Fruit fly (Drosophila melanogaster) whole organism, embryonic: Measurements from ENCODE around the gene CG6345.

Experiments
- Ada2b ChIP-seq: fragments of 200-800 bp; sonication (Bioruptor generic); IDR thresholded peaks from 2 replicates; pipeline ENCODE4 v1.3.6; 2022; ENCODE audit warnings: missing biosample characterization, missing genetic modification characterization
- Antp ChIP-seq: fragments of 200-800 bp; sonication (Bioruptor generic); optimal IDR thresholded peaks from 3 replicates; lab custom pipeline; 2016; ENCODE audit warnings: missing biosample characterization, missing genetic modification characterization
- Asciz ChIP-seq: fragments of 200-800 bp; sonication (Bioruptor generic); optimal IDR thresholded peaks from 2 replicates; lab custom pipeline; 2017; ENCODE audit warnings: missing biosample characterization, mild to moderate bottlenecking, missing genetic modification characterization, missing genetic modification reagents
- Atf-2 ChIP-seq: fragments of 200-800 bp; sonication (Bioruptor generic); optimal IDR thresholded peaks from 2 replicates; lab custom pipeline; 2016; ENCODE audit warnings: missing biosample characterization, missing genetic modification characterization
- B-H2 ChIP-seq: fragments of 200-800 bp; sonication (Bioruptor generic); optimal IDR thresholded peaks from 2 replicates; lab custom pipeline; 2018; ENCODE audit warnings: missing biosample characterization, mild to moderate bottlenecking, missing genetic modification characterization
- CG11247 ChIP-seq: fragments of 200-800 bp; sonication (Bioruptor generic); IDR thresholded peaks from 2 replicates; pipeline ENCODE4 v1.3.6; 2022; ENCODE audit warnings: missing biosample characterization, missing genetic modification characterization
- CG11456 ChIP-seq: fragments of 200-800 bp; sonication (Bioruptor generic); IDR thresholded peaks from 3 replicates; pipeline ENCODE4 v1.3.6; 2022; ENCODE audit warnings: missing biosample characterization, missing genetic modification characterization
- CG12104 ChIP-seq: fragments of 200-800 bp; sonication (Bioruptor generic); optimal IDR thresholded peaks from 3 replicates; lab custom pipeline; 2016; ENCODE audit warnings: missing biosample characterization, missing genetic modification characterization
- CG12236 ChIP-seq: fragments of 200-800 bp; sonication (Bioruptor generic); optimal IDR thresholded peaks from 2 replicates; lab custom pipeline; 2016; ENCODE audit warnings: missing biosample characterization, missing genetic modification characterization
- CG13624 ChIP-seq: fragments of 200-800 bp; sonication (Bioruptor generic); optimal IDR thresholded peaks from 2 replicates; lab custom pipeline; 2016; ENCODE audit warnings: missing biosample characterization, missing genetic modification characterization
- CG17186 ChIP-seq: fragments of 200-800 bp; sonication (Bioruptor generic); optimal IDR thresholded peaks from 3 replicates; lab custom pipeline; 2017; ENCODE audit warnings: missing biosample characterization, missing genetic modification reagents, missing genetic modification characterization
- CG2129 ChIP-seq: fragments of 200-800 bp; sonication (Bioruptor generic); IDR thresholded peaks from 2 replicates; pipeline ENCODE4 v1.3.6; 2022; ENCODE audit warnings: missing biosample characterization, missing genetic modification characterization; ENCODE audit not compliant: partially characterized antibody
- CG2199 ChIP-seq: fragments of 200-800 bp; sonication (Bioruptor generic); IDR thresholded peaks from 3 replicates; pipeline ENCODE4 v1.3.6; 2022; ENCODE audit warnings: missing biosample characterization, missing genetic modification characterization
- CG2202 ChIP-seq: fragments of 200-800 bp; sonication (Bioruptor generic); optimal IDR thresholded peaks from 2 replicates; lab custom pipeline; 2018; ENCODE audit warnings: missing biosample characterization, mild to moderate bottlenecking, missing genetic modification characterization
- CG31365 ChIP-seq: fragments of 200-800 bp; sonication (Bioruptor generic); optimal IDR thresholded peaks from 2 replicates; lab custom pipeline; 2018; ENCODE audit warnings: missing biosample characterization, mild to moderate bottlenecking, missing genetic modification characterization
- CG7357 ChIP-seq: fragments of 200-800 bp; sonication (Bioruptor generic); IDR thresholded peaks from 3 replicates; pipeline ENCODE4 v1.3.6; 2022; ENCODE audit warnings: missing biosample characterization, missing genetic modification characterization
- CG7745 ChIP-seq: fragments of 200-800 bp; sonication (Bioruptor generic); optimal IDR thresholded peaks from 2 replicates; lab custom pipeline; 2018; ENCODE audit warnings: missing biosample characterization, mild to moderate bottlenecking, missing genetic modification characterization, moderate library complexity
- CG8765 ChIP-seq: fragments of 200-800 bp; sonication (Bioruptor generic); IDR thresholded peaks from 2 replicates; pipeline ENCODE4 v1.3.6; 2022; ENCODE audit warnings: missing biosample characterization, missing genetic modification characterization
- CG8924 ChIP-seq: fragments of 200-800 bp; optimal IDR thresholded peaks from 3 replicates; lab custom pipeline; 2019; ENCODE audit warnings: missing biosample characterization, mild to moderate bottlenecking, missing genetic modification characterization, moderate library complexity
- CG8944 ChIP-seq: fragments of 200-800 bp; sonication (Bioruptor generic); optimal IDR thresholded peaks from 3 replicates; lab custom pipeline; 2016; ENCODE audit warnings: missing biosample characterization, missing genetic modification characterization
- CG9876 ChIP-seq: fragments of 200-800 bp; sonication (Bioruptor generic); optimal IDR thresholded peaks from 2 replicates; lab custom pipeline; 2016; ENCODE audit warnings: missing biosample characterization, missing genetic modification characterization
- Dip3 ChIP-seq: fragments of 200-800 bp; sonication (Bioruptor generic); optimal IDR thresholded peaks from 3 replicates; lab custom pipeline; 2016; ENCODE audit warnings: missing biosample characterization, missing genetic modification characterization
- Gug ChIP-seq: fragments of 200-800 bp; sonication (Bioruptor generic); IDR thresholded peaks from 4 replicates; pipeline ENCODE4 v1.3.6; 2022; ENCODE audit warnings: missing biosample characterization, missing genetic modification characterization
- Mad ChIP-seq: fragments of 200-800 bp; sonication (Bioruptor generic); optimal IDR thresholded peaks from 2 replicates; lab custom pipeline; 2016; ENCODE audit warnings: missing biosample characterization, missing genetic modification characterization
- NC2β ChIP-seq: fragments of 200-800 bp; sonication (Bioruptor generic); optimal IDR thresholded peaks from 2 replicates; lab custom pipeline; 2016; ENCODE audit warnings: missing biosample characterization, missing genetic modification characterization
- NFAT ChIP-seq: fragments of 200-800 bp; sonication (Bioruptor generic); IDR thresholded peaks from 2 replicates; pipeline ENCODE4 v1.3.6; 2022; ENCODE audit warnings: missing biosample characterization, missing genetic modification characterization
- Ptx1 ChIP-seq: fragments of 200-800 bp; sonication (Bioruptor generic); IDR thresholded peaks from 2 replicates; pipeline ENCODE4 v1.3.6; 2022; ENCODE audit warnings: missing biosample characterization, missing genetic modification characterization
- Six4 ChIP-seq: fragments of 200-800 bp; sonication (Bioruptor generic); optimal IDR thresholded peaks from 2 replicates; lab custom pipeline; 2016; ENCODE audit warnings: missing biosample characterization, missing genetic modification characterization
- Spps ChIP-seq: fragments of 200-800 bp; sonication (Bioruptor generic); optimal IDR thresholded peaks from 2 replicates; lab custom pipeline; 2018; ENCODE audit warnings: missing biosample characterization, mild to moderate bottlenecking, missing genetic modification characterization
- Tbp ChIP-seq: fragments of >200 bp; optimal IDR thresholded peaks from 2 replicates; lab custom pipeline; 2018; ENCODE audit warnings: missing biosample characterization, missing genetic modification characterization
- ato ChIP-seq: fragments of 200-800 bp; sonication (Bioruptor generic); IDR thresholded peaks from 2 replicates; pipeline ENCODE4 v1.3.6; 2022; ENCODE audit warnings: missing biosample characterization, missing genetic modification characterization; ENCODE audit not compliant: partially characterized antibody
- bab2 ChIP-seq: fragments of 200-800 bp; sonication (Bioruptor generic); optimal IDR thresholded peaks from 2 replicates; lab custom pipeline; 2016; ENCODE audit warnings: missing biosample characterization, missing genetic modification characterization
- ci ChIP-seq: fragments of 200-800 bp; sonication (Bioruptor generic); IDR thresholded peaks from 3 replicates; pipeline ENCODE4 v1.3.6; 2022; ENCODE audit warnings: missing biosample characterization, missing genetic modification characterization
- ems ChIP-seq: fragments of 200-800 bp; sonication (Bioruptor generic); optimal IDR thresholded peaks from 3 replicates; lab custom pipeline; 2016; ENCODE audit warnings: missing biosample characterization, missing genetic modification characterization
- gem ChIP-seq: fragments of 200-800 bp; sonication (Bioruptor generic); optimal IDR thresholded peaks from 2 replicates; lab custom pipeline; 2019; ENCODE audit warnings: missing biosample characterization, mild to moderate bottlenecking, missing genetic modification characterization, moderate library complexity
- gro ChIP-seq: fragments of 200-800 bp; sonication (Bioruptor generic); optimal IDR thresholded peaks from 2 replicates; lab custom pipeline; 2016; ENCODE audit warnings: missing biosample characterization, missing genetic modification characterization
- ind ChIP-seq: fragments of 200-800 bp; sonication (Bioruptor generic); optimal IDR thresholded peaks from 3 replicates; lab custom pipeline; 2016; ENCODE audit warnings: missing biosample characterization, missing genetic modification characterization
- jumu ChIP-seq: fragments of 200-800 bp; sonication (Bioruptor generic); optimal IDR thresholded peaks from 3 replicates; lab custom pipeline; 2016; ENCODE audit warnings: missing biosample characterization, missing genetic modification characterization
- maf-S ChIP-seq: fragments of 200-800 bp; sonication (Bioruptor generic); optimal IDR thresholded peaks from 2 replicates; lab custom pipeline; 2016; ENCODE audit warnings: missing biosample characterization, missing genetic modification characterization
- mld ChIP-seq: fragments of 200-800 bp; sonication (Bioruptor generic); IDR thresholded peaks from 3 replicates; pipeline ENCODE4 v1.3.6; 2022; ENCODE audit warnings: missing biosample characterization, missing genetic modification characterization; ENCODE audit not compliant: partially characterized antibody
- nerfin-1 ChIP-seq: fragments of 200-800 bp; sonication (Bioruptor generic); optimal IDR thresholded peaks from 3 replicates; lab custom pipeline; 2019; ENCODE audit warnings: missing biosample characterization, mild to moderate bottlenecking, missing genetic modification characterization, moderate library complexity
- peb ChIP-seq: fragments of 200-800 bp; sonication (Bioruptor generic); IDR thresholded peaks from 2 replicates; pipeline ENCODE4 v1.3.6; 2022; ENCODE audit warnings: missing biosample characterization, missing genetic modification characterization
- pnt ChIP-seq: fragments of 200-800 bp; sonication (Bioruptor generic); optimal IDR thresholded peaks from 3 replicates; lab custom pipeline; 2016; ENCODE audit warnings: missing biosample characterization, missing genetic modification characterization
- rib ChIP-seq: fragments of 200-800 bp; sonication (Bioruptor generic); IDR thresholded peaks from 2 replicates; pipeline ENCODE4 v1.3.6; 2022; ENCODE audit warnings: missing biosample characterization, missing genetic modification characterization
- ro ChIP-seq: fragments of 200-800 bp; sonication (Bioruptor generic); IDR thresholded peaks from 2 replicates; pipeline ENCODE4 v1.3.6; 2022; ENCODE audit warnings: missing biosample characterization, missing genetic modification characterization
- salm ChIP-seq: fragments of 200-800 bp; sonication (Bioruptor generic); optimal IDR thresholded peaks from 2 replicates; lab custom pipeline; 2018; ENCODE audit warnings: missing biosample characterization, mild to moderate bottlenecking, missing genetic modification characterization
- schlank ChIP-seq: fragments of 200-800 bp; sonication (Bioruptor generic); optimal IDR thresholded peaks from 2 replicates; lab custom pipeline; 2018; ENCODE audit warnings: missing biosample characterization, mild to moderate bottlenecking, missing genetic modification characterization
- slp2 ChIP-seq: fragments of 200-800 bp; sonication (Bioruptor generic); optimal IDR thresholded peaks from 2 replicates; lab custom pipeline; 2016; ENCODE audit warnings: missing biosample characterization, missing genetic modification characterization
- sob ChIP-seq: fragments of 200-800 bp; sonication (Bioruptor generic); IDR thresholded peaks from 2 replicates; pipeline ENCODE4 v1.3.6; 2022; ENCODE audit warnings: missing biosample characterization, missing genetic modification characterization
- tup ChIP-seq: fragments of 200-800 bp; sonication (Bioruptor generic); optimal IDR thresholded peaks from 2 replicates; lab custom pipeline; 2016; ENCODE audit warnings: missing biosample characterization, mild to moderate bottlenecking, missing genetic modification characterization, moderate library complexity
- vfl ChIP-seq: fragments of 200-800 bp; sonication (Bioruptor generic); optimal IDR thresholded peaks from 2 replicates; lab custom pipeline; 2016; ENCODE audit warnings: missing biosample characterization, missing genetic modification characterization

The CG6345 gene

DNA sequence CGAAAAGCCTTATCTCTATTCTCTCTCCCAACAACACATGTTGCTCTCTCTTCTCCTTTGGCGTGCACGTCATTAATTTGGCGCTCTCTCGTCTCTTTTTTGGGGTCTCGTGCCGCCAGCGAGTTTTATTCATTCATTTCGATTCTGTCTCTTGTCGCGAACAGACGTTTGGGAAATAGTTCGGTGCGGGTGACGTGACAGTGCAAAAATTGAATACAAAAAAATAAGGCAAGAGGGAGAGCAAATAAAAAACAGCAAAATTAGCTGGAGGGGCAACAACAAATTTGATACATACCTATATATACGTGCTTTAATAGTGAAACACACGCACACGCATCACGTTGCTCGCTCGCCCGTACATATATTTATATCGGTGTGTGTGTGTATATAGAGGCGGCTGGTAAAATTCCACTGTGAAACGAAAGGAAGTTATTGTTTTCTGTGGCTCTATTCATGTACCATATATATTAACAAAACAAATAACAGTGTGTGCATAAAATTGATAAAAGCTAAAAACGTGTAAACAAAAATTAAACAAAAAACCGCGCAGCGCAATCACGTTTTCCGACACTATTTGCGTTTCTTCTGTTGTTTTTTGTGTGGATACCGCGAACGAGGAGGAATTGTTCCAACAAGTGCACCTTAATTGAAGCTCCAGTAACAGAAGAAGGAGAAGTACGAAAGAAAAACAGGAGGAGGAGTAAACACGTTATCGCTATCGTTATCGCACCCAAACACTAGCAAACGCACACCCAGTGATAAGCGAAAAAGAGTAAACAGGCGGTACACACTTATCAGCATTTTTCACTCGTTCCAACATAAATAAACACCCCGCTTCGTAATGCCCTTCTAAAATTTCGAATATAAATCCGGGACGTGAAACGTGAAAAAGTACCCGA lies 27.5 kb downstream of the CG6345 start, which contains the start of gene cwo (continued):
- TF ChIP-seq Tbp (GFP tag; lab: Kevin White, UChicago): no peak
- no peak for TF ChIP-seq jumu (GFP tag; lab: Kevin White, UChicago)
- no peak for TF ChIP-seq ci (GFP tag; lab: Robert Waterston, UW)
- peak; percentile 26 for TF ChIP-seq bab2
- no peak for TF ChIP-seq CG12236 (GFP tag; lab: Kevin White, UChicago)
- TF ChIP-seq Ada2b (GFP tag; lab: Robert Waterston, UW): no peak
- TF ChIP-seq pnt (GFP tag; lab: Kevin White, UChicago): no peak
- peak; percentile 36; the same call in 1 of the 4 replicates for TF ChIP-seq Gug
- peak; percentile 14 for TF ChIP-seq gem
- TF ChIP-seq B-H2 (GFP tag; lab: Kevin White, UChicago): no peak
- TF ChIP-seq slp2 (GFP tag; lab: Kevin White, UChicago): no peak
- no peak for TF ChIP-seq Ptx1 (GFP tag; lab: Robert Waterston, UW)
- TF ChIP-seq CG2129: no peak
- peak; percentile 66 for TF ChIP-seq CG2202 (tag; lab: Kevin White, UChicago)
- TF ChIP-seq mld: no peak
- TF ChIP-seq ind: no peak
- TF ChIP-seq ems (GFP tag; lab: Kevin White, UChicago): no peak
- no peak for TF ChIP-seq peb (GFP tag; lab: Robert Waterston, UW)
- TF ChIP-seq rib (GFP tag; lab: Robert Waterston, UW): no peak
- peak; percentile 5 for TF ChIP-seq CG17186
- TF ChIP-seq CG11247 (GFP tag; lab: Robert Waterston, UW): no peak
- no peak for TF ChIP-seq CG2199 (GFP tag; lab: Robert Waterston, UW)
- TF ChIP-seq CG8944 (GFP tag; lab: Kevin White, UChicago): no peak
- TF ChIP-seq maf-S: no peak
- peak; percentile 41 for TF ChIP-seq gro (GFP tag; lab: Kevin White, UChicago)
- no peak for TF ChIP-seq CG7357
- TF ChIP-seq CG8765 (GFP tag; lab: Robert Waterston, UW): no peak
- TF ChIP-seq Asciz (GFP tag; lab: Kevin White, UChicago): peak; percentile 65
- no peak for TF ChIP-seq tup (GFP tag; lab: Kevin White, UChicago)
- no peak for TF ChIP-seq CG9876
- TF ChIP-seq Six4 (GFP tag; lab: Kevin White, UChicago): no peak
- peak; percentile 40 for TF ChIP-seq CG31365 (tag; lab: Kevin White, UChicago)
- TF ChIP-seq NC2β (GFP tag; lab: Kevin White, UChicago): no peak
- no peak for TF ChIP-seq vfl (GFP tag; lab: Kevin White, UChicago)
- no peak for TF ChIP-seq schlank
- no peak for TF ChIP-seq salm
- TF ChIP-seq Dip3 (GFP tag; lab: Kevin White, UChicago): no peak
- TF ChIP-seq CG7745 (tag; lab: Kevin White, UChicago): peak; percentile 2
- TF ChIP-seq CG13624 (GFP tag; lab: Kevin White, UChicago): peak; percentile 14
- TF ChIP-seq Antp (GFP tag; lab: Kevin White, UChicago): no peak
- TF ChIP-seq ato: no peak
- peak; percentile 4 for TF ChIP-seq Spps
- no peak for TF ChIP-seq CG12104
- no peak for TF ChIP-seq Mad (GFP tag; lab: Kevin White, UChicago)
- TF ChIP-seq CG11456 (GFP tag; lab: Robert Waterston, UW): no peak
- no peak for TF ChIP-seq ro (GFP tag; lab: Robert Waterston, UW)
- TF ChIP-seq sob (GFP tag; lab: Robert Waterston, UW): no peak
- no peak for TF ChIP-seq Atf-2 (GFP tag; lab: Kevin White, UChicago)
- TF ChIP-seq nerfin-1 (tag; lab: Kevin White, UChicago): no peak
- no peak for TF ChIP-seq NFAT (GFP tag; lab: Robert Waterston, UW)
- TF ChIP-seq CG8924 (tag; lab: Kevin White, UChicago): no peak
